Worm (Caenorhabditis elegans) whole organism, mixed stage, embryonic: Measurements from ENCODE around the gene zipt-13.

Experiments
- M03D4.4 ChIP-seq: sonication (generic microtip); optimal IDR thresholded peaks from 2 replicates; lab custom pipeline; 2017; ENCODE audit warnings: mild to moderate bottlenecking, missing genetic modification characterization, missing compliant biosample characterization
- elt-3 ChIP-seq: fragments of 150-350 bp; optimal IDR thresholded peaks from 2 replicates; lab custom pipeline; 2014; ENCODE audit warnings: missing biosample characterization, missing genetic modification characterization
- lsy-2 ChIP-seq: fragments of 150-350 bp; optimal IDR thresholded peaks from 2 replicates; lab custom pipeline; 2014; ENCODE audit warnings: missing biosample characterization, missing genetic modification characterization
- mep-1 ChIP-seq: fragments of 150-350 bp; optimal IDR thresholded peaks from 2 replicates; lab custom pipeline; 2017; ENCODE audit warnings: missing biosample characterization, missing genetic modification reagents, missing genetic modification characterization, inconsistent platforms
- nhr-12 ChIP-seq: fragments of 150-350 bp; optimal IDR thresholded peaks from 2 replicates; lab custom pipeline; 2014; ENCODE audit warnings: missing biosample characterization, missing genetic modification characterization
- snpc-4 ChIP-seq: fragments of 150-350 bp; optimal IDR thresholded peaks from 2 replicates; lab custom pipeline; 2014; ENCODE audit warnings: missing biosample characterization, missing genetic modification characterization
- unc-62 ChIP-seq: fragments of 150-350 bp; optimal IDR thresholded peaks from 2 replicates; lab custom pipeline; 2014; ENCODE audit warnings: missing biosample characterization, missing genetic modification reagents, missing genetic modification characterization
- zip-8 ChIP-seq: fragments of 150-350 bp; optimal IDR thresholded peaks from 2 replicates; lab custom pipeline; 2014; ENCODE audit warnings: missing biosample characterization, missing genetic modification characterization

DNA sequence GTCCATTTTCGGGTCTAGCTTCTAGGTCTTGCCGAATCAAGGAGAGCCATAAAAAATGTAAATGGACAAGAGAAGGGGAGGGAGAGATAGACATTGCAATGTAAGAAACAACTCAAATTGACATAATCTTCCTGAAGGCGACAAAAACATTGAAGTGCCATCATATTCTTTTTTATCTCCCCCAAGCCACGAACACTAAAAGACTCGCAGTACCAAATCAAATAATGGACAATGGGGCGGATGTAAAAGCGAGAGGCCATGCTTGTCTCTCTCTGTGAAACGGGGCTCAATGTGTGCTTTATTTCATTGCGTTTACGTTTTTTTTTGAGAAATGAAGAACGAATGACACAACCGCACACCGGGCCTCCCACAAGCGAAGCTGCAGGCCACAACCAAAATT, 10.9 kb downstream of the zipt-13 start:
- TF ChIP-seq M03D4.4 (tag; lab: Kevin White, UChicago), result no peak
- no peak for TF ChIP-seq nhr-12
- no peak for TF ChIP-seq mep-1 (tag; lab: Kevin White, UChicago)
- TF ChIP-seq lsy-2 (tag; lab: Kevin White, UChicago), result no peak
- TF ChIP-seq snpc-4, result no peak
- TF ChIP-seq zip-8 (tag; lab: Kevin White, UChicago), result no peak
- no peak for TF ChIP-seq elt-3 (tag; lab: Kevin White, UChicago)
- TF ChIP-seq unc-62, result no peak
